Fruit fly (Drosophila melanogaster): ENCODE results near the gene CG3598.

CG3598 gene

dm6 chrX:2912581-2912980 is 24.2 kb upstream of the CG3598 start:
- TF ChIP-seq dl (GFP tag; optimal IDR thresholded peaks at IDR 0.05; ENCODE audit: insufficient read depth in 1 of 2, partially characterized antibody in 2 of 2) (no peak), Dfd (GFP tag; optimal IDR thresholded peaks at IDR 0.05) (peak; percentile 50), dmrt93B (GFP tag; optimal IDR thresholded peaks at IDR 0.05) (no peak)

dm6 chrX:2914091-2914490 is 22.7 kb upstream of the CG3598 start:
- no peak for TF ChIP-seq usp (GFP tag; optimal IDR thresholded peaks at IDR 0.05)
- no peak for TF ChIP-seq Myc (optimal IDR thresholded peaks at IDR 0.05)
- no peak for TF ChIP-seq psq (GFP tag; optimal IDR thresholded peaks at IDR 0.05)
- TF ChIP-seq Vsx2 (GFP tag; optimal IDR thresholded peaks at IDR 0.05; ENCODE audit: partially characterized antibody): no peak
- TF ChIP-seq ey (GFP tag; optimal IDR thresholded peaks at IDR 0.05): no peak
- no peak for TF ChIP-seq CG32264 (GFP tag; optimal IDR thresholded peaks at IDR 0.05)
- no peak for TF ChIP-seq Hr83 (GFP tag; optimal IDR thresholded peaks at IDR 0.05; ENCODE audit: poor library complexity, severe bottlenecking)
- TF ChIP-seq Dif (GFP tag; optimal IDR thresholded peaks at IDR 0.05; ENCODE audit: partially characterized antibody): no peak
- TF ChIP-seq CrebA (GFP tag; optimal IDR thresholded peaks at IDR 0.05; ENCODE audit: borderline replicate concordance): no peak

- TF ChIP-seq lola (GFP tag; optimal IDR thresholded peaks at IDR 0.05): no peak
- TF ChIP-seq Vsx2 (GFP tag; optimal IDR thresholded peaks at IDR 0.05; ENCODE audit: partially characterized antibody): no peak
- no peak for TF ChIP-seq pan (optimal IDR thresholded peaks at IDR 0.05)
- no peak for TF ChIP-seq dsf (GFP tag; optimal IDR thresholded peaks at IDR 0.05; ENCODE audit: borderline replicate concordance)
- TF ChIP-seq Sp1 (GFP tag; optimal IDR thresholded peaks at IDR 0.05): no peak
- no peak for TF ChIP-seq GATAd (GFP tag; optimal IDR thresholded peaks at IDR 0.05)
- TF ChIP-seq CG32264 (GFP tag; optimal IDR thresholded peaks at IDR 0.05): no peak
- TF ChIP-seq foxo (GFP tag; optimal IDR thresholded peaks at IDR 0.05): no peak
- TF ChIP-seq dl (GFP tag; optimal IDR thresholded peaks at IDR 0.05; ENCODE audit: insufficient read depth in 1 of 2, partially characterized antibody in 2 of 2): no peak
- TF ChIP-seq brk (GFP tag; optimal IDR thresholded peaks at IDR 0.05): no peak
- no peak for TF ChIP-seq Abd-B (GFP tag; optimal IDR thresholded peaks at IDR 0.05)
- no peak for TF ChIP-seq CrebA (GFP tag; optimal IDR thresholded peaks at IDR 0.05; ENCODE audit: borderline replicate concordance)
- TF ChIP-seq sv (GFP tag; optimal IDR thresholded peaks at IDR 0.05): no peak
- TF ChIP-seq Hr78 (GFP tag; optimal IDR thresholded peaks at IDR 0.05): no peak
- no peak for TF ChIP-seq rgr (GFP tag; optimal IDR thresholded peaks at IDR 0.05)
- TF ChIP-seq jim (GFP tag; optimal IDR thresholded peaks at IDR 0.05): no peak
These were observed 21.7 kb upstream of the CG3598 start for dm6 chrX:2915108-2915507.

- no peak for TF ChIP-seq woc (GFP tag; optimal IDR thresholded peaks at IDR 0.05)
- TF ChIP-seq jim (GFP tag; optimal IDR thresholded peaks at IDR 0.05): peak; percentile 77
- no peak for TF ChIP-seq sage (GFP tag; optimal IDR thresholded peaks at IDR 0.05)
- no peak for TF ChIP-seq Rel (GFP tag; optimal IDR thresholded peaks at IDR 0.05)
- TF ChIP-seq Rel (tag; optimal IDR thresholded peaks at IDR 0.05): peak; percentile 38
- no peak for TF ChIP-seq h (GFP tag; optimal IDR thresholded peaks at IDR 0.05)
- no peak for TF ChIP-seq Hr78 (GFP tag; optimal IDR thresholded peaks at IDR 0.05)
- no peak for TF ChIP-seq Hr83 (GFP tag; optimal IDR thresholded peaks at IDR 0.05; ENCODE audit: poor library complexity, severe bottlenecking)
- no peak for TF ChIP-seq N (GFP tag; optimal IDR thresholded peaks at IDR 0.05)
These were observed 18.3 kb upstream of the CG3598 start for dm6 chrX:2918551-2918950.

dm6 chrX:2919742-2920141 is 17.1 kb upstream of the CG3598 start, which contains the start of gene CG3588:
Gene CG3588 (plus strand): TSS chrX:2919770.
- peak; percentile 63 for TF ChIP-seq HLH106 (tag; optimal IDR thresholded peaks at IDR 0.05)
- TF ChIP-seq tai (GFP tag; optimal IDR thresholded peaks at IDR 0.05): peak; percentile 9
- TF ChIP-seq jim (GFP tag; optimal IDR thresholded peaks at IDR 0.05): no peak
- peak; percentile 24 for TF ChIP-seq psq (GFP tag; optimal IDR thresholded peaks at IDR 0.05)
- no peak for TF ChIP-seq Abd-B (GFP tag; optimal IDR thresholded peaks at IDR 0.05)
- TF ChIP-seq N (GFP tag; optimal IDR thresholded peaks at IDR 0.05): no peak
- TF ChIP-seq Hr78 (GFP tag; optimal IDR thresholded peaks at IDR 0.05): no peak
- TF ChIP-seq Dfd (GFP tag; optimal IDR thresholded peaks at IDR 0.05): no peak
- no peak for TF ChIP-seq CrebA (GFP tag; optimal IDR thresholded peaks at IDR 0.05; ENCODE audit: borderline replicate concordance)
- TF ChIP-seq Sp1 (GFP tag; optimal IDR thresholded peaks at IDR 0.05): peak; percentile 49
- no peak for TF ChIP-seq Mio (GFP tag; optimal IDR thresholded peaks at IDR 0.05)
- TF ChIP-seq Hr83 (GFP tag; optimal IDR thresholded peaks at IDR 0.05; ENCODE audit: poor library complexity, severe bottlenecking): no peak
- no peak for TF ChIP-seq GATAd (GFP tag; optimal IDR thresholded peaks at IDR 0.05)
- peak; percentile 60 for TF ChIP-seq br (GFP tag; optimal IDR thresholded peaks at IDR 0.05)
- peak; percentile 63 for TF ChIP-seq rgr (GFP tag; optimal IDR thresholded peaks at IDR 0.05)
- TF ChIP-seq sage (GFP tag; optimal IDR thresholded peaks at IDR 0.05): no peak
- peak; percentile 57 for TF ChIP-seq ey (GFP tag; optimal IDR thresholded peaks at IDR 0.05)
- peak; percentile 6 for TF ChIP-seq sv (GFP tag; optimal IDR thresholded peaks at IDR 0.05)
- TF ChIP-seq fru (GFP tag; optimal IDR thresholded peaks at IDR 0.05): no peak
- no peak for TF ChIP-seq dsf (GFP tag; optimal IDR thresholded peaks at IDR 0.05; ENCODE audit: borderline replicate concordance)
- peak; percentile 63 for TF ChIP-seq Hnf4 (GFP tag; optimal IDR thresholded peaks at IDR 0.05)
- no peak for TF ChIP-seq pan (optimal IDR thresholded peaks at IDR 0.05)
- TF ChIP-seq Vsx2 (GFP tag; optimal IDR thresholded peaks at IDR 0.05; ENCODE audit: partially characterized antibody): no peak
- TF ChIP-seq usp (GFP tag; optimal IDR thresholded peaks at IDR 0.05): no peak
- peak; percentile 54 for TF ChIP-seq OdsH (GFP tag; optimal IDR thresholded peaks at IDR 0.05)
- TF ChIP-seq Rel (GFP tag; optimal IDR thresholded peaks at IDR 0.05): no peak
- no peak for TF ChIP-seq Rel (tag; optimal IDR thresholded peaks at IDR 0.05)
- no peak for TF ChIP-seq Jra (GFP tag; optimal IDR thresholded peaks at IDR 0.05)
- TF ChIP-seq CG32264 (GFP tag; optimal IDR thresholded peaks at IDR 0.05): no peak
- no peak for TF ChIP-seq Myc (optimal IDR thresholded peaks at IDR 0.05)
- no peak for TF ChIP-seq CG9705 (GFP tag; optimal IDR thresholded peaks at IDR 0.05)
- no peak for TF ChIP-seq brk (GFP tag; optimal IDR thresholded peaks at IDR 0.05)
- no peak for TF ChIP-seq Dif (GFP tag; optimal IDR thresholded peaks at IDR 0.05; ENCODE audit: partially characterized antibody)

All from whole organism, wandering third instar larva.